Fruit fly (Drosophila melanogaster) whole organism, embryonic: ENCODE results near the gene LysRS.

Experiments used
- Abd-B ChIP-seq: fragments of 200-800 bp; sonication (Bioruptor generic); optimal IDR thresholded peaks from 2 replicates; lab custom pipeline; 2018; ENCODE audit warnings: missing biosample characterization, mild to moderate bottlenecking, missing genetic modification characterization, moderate library complexity
- Ada2b ChIP-seq: fragments of 200-800 bp; sonication (Bioruptor generic); IDR thresholded peaks from 2 replicates; pipeline ENCODE4 v1.3.6; 2022; ENCODE audit warnings: missing biosample characterization, missing genetic modification characterization
- C15 ChIP-seq: fragments of 200-800 bp; sonication (Bioruptor generic); IDR thresholded peaks from 3 replicates; pipeline ENCODE4 v1.3.6; 2022; ENCODE audit warnings: missing biosample characterization, missing genetic modification characterization
- CG10209 ChIP-seq: fragments of 200-800 bp; sonication (Bioruptor generic); optimal IDR thresholded peaks from 3 replicates; lab custom pipeline; 2017; ENCODE audit warnings: missing biosample characterization, mild to moderate bottlenecking, missing genetic modification characterization, missing genetic modification reagents
- CG11247 ChIP-seq: fragments of 200-800 bp; sonication (Bioruptor generic); IDR thresholded peaks from 2 replicates; pipeline ENCODE4 v1.3.6; 2022; ENCODE audit warnings: missing biosample characterization, missing genetic modification characterization
- CG11504 ChIP-seq: fragments of 200-800 bp; sonication (Bioruptor generic); optimal IDR thresholded peaks from 3 replicates; lab custom pipeline; 2019; ENCODE audit warnings: missing biosample characterization, mild to moderate bottlenecking, missing genetic modification characterization, moderate library complexity
- CG11723 ChIP-seq: fragments of 200-800 bp; sonication (Bioruptor generic); optimal IDR thresholded peaks from 2 replicates; lab custom pipeline; 2017; ENCODE audit warnings: missing biosample characterization, mild to moderate bottlenecking, missing genetic modification characterization
- CG12219 ChIP-seq: fragments of 200-800 bp; sonication (Bioruptor generic); optimal IDR thresholded peaks from 3 replicates; lab custom pipeline; 2018; ENCODE audit warnings: missing biosample characterization, mild to moderate bottlenecking, missing genetic modification characterization
- CG12391 ChIP-seq: fragments of 200-800 bp; sonication (Bioruptor generic); optimal IDR thresholded peaks from 3 replicates; lab custom pipeline; 2018; ENCODE audit warnings: missing biosample characterization, mild to moderate bottlenecking, missing genetic modification characterization, moderate library complexity
- CG13296 ChIP-seq: fragments of 200-800 bp; sonication (Bioruptor generic); optimal IDR thresholded peaks from 3 replicates; lab custom pipeline; 2018; ENCODE audit warnings: missing biosample characterization, mild to moderate bottlenecking, missing genetic modification characterization
- CG13424 ChIP-seq: fragments of 200-800 bp; sonication (Bioruptor generic); optimal IDR thresholded peaks from 2 replicates; lab custom pipeline; 2019; ENCODE audit warnings: missing biosample characterization, mild to moderate bottlenecking, missing genetic modification characterization, moderate library complexity
- CG14014 ChIP-seq: fragments of 200-800 bp; sonication (Bioruptor generic); IDR thresholded peaks from 2 replicates; pipeline ENCODE4 v1.3.6; 2022; ENCODE audit warnings: missing biosample characterization, missing genetic modification characterization
- CG14860 ChIP-seq: fragments of 200-800 bp; sonication (Bioruptor generic); IDR thresholded peaks from 3 replicates; pipeline ENCODE4 v1.3.6; 2022; ENCODE audit warnings: missing biosample characterization, missing genetic modification characterization; ENCODE audit not compliant: partially characterized antibody
- CG15514 ChIP-seq: fragments of 200-800 bp; sonication (Bioruptor generic); optimal IDR thresholded peaks from 3 replicates; lab custom pipeline; 2017; ENCODE audit warnings: missing biosample characterization, missing genetic modification characterization, mild to moderate bottlenecking, moderate library complexity, missing genetic modification reagents
- CG17829 ChIP-seq: fragments of 200-800 bp; optimal IDR thresholded peaks from 2 replicates; lab custom pipeline; 2019; ENCODE audit warnings: missing biosample characterization, mild to moderate bottlenecking, missing genetic modification characterization, moderate library complexity
- CG18262 ChIP-seq: fragments of 200-800 bp; optimal IDR thresholded peaks from 3 replicates; lab custom pipeline; 2019; ENCODE audit warnings: missing biosample characterization, mild to moderate bottlenecking, missing genetic modification characterization, moderate library complexity
- CG18476 ChIP-seq: fragments of 200-800 bp; sonication (Bioruptor generic); optimal IDR thresholded peaks from 2 replicates; lab custom pipeline; 2016; ENCODE audit warnings: missing biosample characterization, mild to moderate bottlenecking, missing genetic modification characterization
- CG18764 ChIP-seq: fragments of 200-800 bp; sonication (Bioruptor generic); optimal IDR thresholded peaks from 3 replicates; lab custom pipeline; 2016; ENCODE audit warnings: missing biosample characterization, missing genetic modification characterization
- CG30403 ChIP-seq: fragments of 200-800 bp; sonication (Bioruptor generic); optimal IDR thresholded peaks from 3 replicates; lab custom pipeline; 2016; ENCODE audit warnings: missing biosample characterization, missing genetic modification characterization
- CG31224 ChIP-seq: fragments of 200-800 bp; sonication (Bioruptor generic); IDR thresholded peaks from 2 replicates; pipeline ENCODE4 v1.3.6; 2022; ENCODE audit warnings: missing biosample characterization, missing genetic modification characterization
- CG32767 ChIP-seq: fragments of 200-800 bp; sonication (Bioruptor generic); IDR thresholded peaks from 2 replicates; pipeline ENCODE4 v1.3.6; 2022; ENCODE audit warnings: missing biosample characterization, missing genetic modification characterization
- CG3281 ChIP-seq: fragments of 200-800 bp; sonication (Bioruptor generic); optimal IDR thresholded peaks from 3 replicates; lab custom pipeline; 2017; ENCODE audit warnings: missing biosample characterization, mild to moderate bottlenecking, missing genetic modification characterization
- CG34376 ChIP-seq: fragments of 200-800 bp; sonication (Bioruptor generic); optimal IDR thresholded peaks from 2 replicates; lab custom pipeline; 2018; ENCODE audit warnings: missing biosample characterization, mild to moderate bottlenecking, missing genetic modification characterization
- CG3838 ChIP-seq: fragments of 200-800 bp; sonication (Bioruptor generic); optimal IDR thresholded peaks from 3 replicates; lab custom pipeline; 2016; ENCODE audit warnings: missing biosample characterization, missing genetic modification characterization
- CG3847 ChIP-seq: fragments of 200-800 bp; sonication (Bioruptor generic); IDR thresholded peaks from 2 replicates; pipeline ENCODE4 v1.3.6; 2022; ENCODE audit warnings: missing biosample characterization, missing genetic modification characterization
- CG4360 ChIP-seq: fragments of 200-800 bp; sonication (Bioruptor generic); IDR thresholded peaks from 2 replicates; pipeline ENCODE4 v1.3.6; 2022; ENCODE audit warnings: missing biosample characterization, missing genetic modification characterization
- CG4707 ChIP-seq: fragments of 200-800 bp; sonication (Bioruptor generic); optimal IDR thresholded peaks from 2 replicates; lab custom pipeline; 2018; ENCODE audit warnings: missing biosample characterization, mild to moderate bottlenecking, missing genetic modification characterization, moderate library complexity
- CG5180 ChIP-seq: fragments of 200-800 bp; sonication (Bioruptor generic); optimal IDR thresholded peaks from 3 replicates; lab custom pipeline; 2017; ENCODE audit warnings: missing biosample characterization, missing genetic modification characterization, mild to moderate bottlenecking, moderate library complexity, missing genetic modification reagents
- CG5953 ChIP-seq: fragments of 200-800 bp; sonication (Bioruptor generic); IDR thresholded peaks from 2 replicates; pipeline ENCODE4 v1.3.6; 2022; ENCODE audit warnings: missing biosample characterization, missing genetic modification characterization
- CG7357 ChIP-seq: fragments of 200-800 bp; sonication (Bioruptor generic); IDR thresholded peaks from 3 replicates; pipeline ENCODE4 v1.3.6; 2022; ENCODE audit warnings: missing biosample characterization, missing genetic modification characterization
- CG7928 ChIP-seq: fragments of 200-800 bp; sonication (Bioruptor generic); optimal IDR thresholded peaks from 2 replicates; lab custom pipeline; 2017; ENCODE audit warnings: missing biosample characterization, mild to moderate bottlenecking, missing genetic modification characterization
- CG7963 ChIP-seq: fragments of 200-800 bp; sonication (Bioruptor generic); IDR thresholded peaks from 3 replicates; pipeline ENCODE4 v1.3.6; 2022; ENCODE audit warnings: missing biosample characterization, missing genetic modification characterization; ENCODE audit not compliant: partially characterized antibody
- D19B ChIP-seq: fragments of 200-800 bp; sonication (Bioruptor generic); optimal IDR thresholded peaks from 2 replicates; lab custom pipeline; 2017; ENCODE audit warnings: missing biosample characterization, mild to moderate bottlenecking, missing genetic modification characterization
- Doc2 ChIP-seq: fragments of 200-800 bp; sonication (Bioruptor generic); IDR thresholded peaks from 2 replicates; pipeline ENCODE4 v1.3.6; 2022; ENCODE audit warnings: missing biosample characterization, missing genetic modification characterization
- HLH3B ChIP-seq: fragments of 200-800 bp; sonication (Bioruptor generic); IDR thresholded peaks from 2 replicates; pipeline ENCODE4 v1.3.6; 2022; ENCODE audit warnings: missing biosample characterization, missing genetic modification characterization
- Hand ChIP-seq: fragments of 200-800 bp; sonication (Bioruptor generic); optimal IDR thresholded peaks from 2 replicates; lab custom pipeline; 2017; ENCODE audit warnings: mild to moderate bottlenecking, missing biosample characterization, missing genetic modification reagents, missing genetic modification characterization
- Mad ChIP-seq: fragments of 200-800 bp; sonication (Bioruptor generic); optimal IDR thresholded peaks from 2 replicates; lab custom pipeline; 2016; ENCODE audit warnings: missing biosample characterization, missing genetic modification characterization
- Med ChIP-seq: fragments of 200-800 bp; sonication (Bioruptor generic); peaks from one replicate; lab custom pipeline; 2016; ENCODE audit warnings: missing biosample characterization, missing genetic modification characterization, mild to moderate bottlenecking, inconsistent platforms, moderate library complexity
- Spps ChIP-seq: fragments of 200-800 bp; sonication (Bioruptor generic); optimal IDR thresholded peaks from 2 replicates; lab custom pipeline; 2018; ENCODE audit warnings: missing biosample characterization, mild to moderate bottlenecking, missing genetic modification characterization
- aop ChIP-seq: fragments of 200-800 bp; sonication (Bioruptor generic); IDR thresholded peaks from 2 replicates; pipeline ENCODE4 v1.3.6; 2022; ENCODE audit warnings: missing biosample characterization, missing genetic modification characterization
- ase ChIP-seq: fragments of 200-800 bp; sonication (Bioruptor generic); IDR thresholded peaks from 3 replicates; pipeline ENCODE4 v1.3.6; 2022; ENCODE audit warnings: missing biosample characterization, missing genetic modification characterization
- cg ChIP-seq: fragments of 200-800 bp; sonication (Bioruptor generic); optimal IDR thresholded peaks from 3 replicates; lab custom pipeline; 2019; ENCODE audit warnings: missing biosample characterization, mild to moderate bottlenecking, missing genetic modification characterization, moderate library complexity
- chn ChIP-seq: fragments of 200-800 bp; sonication (Bioruptor generic); optimal IDR thresholded peaks from 2 replicates; lab custom pipeline; 2016; ENCODE audit warnings: missing biosample characterization, missing genetic modification characterization
- fd3F ChIP-seq: fragments of 200-800 bp; sonication (Bioruptor generic); optimal IDR thresholded peaks from 2 replicates; lab custom pipeline; 2018; ENCODE audit warnings: missing biosample characterization, mild to moderate bottlenecking, missing genetic modification characterization, moderate library complexity
- lbe ChIP-seq: fragments of 200-800 bp; sonication (Bioruptor generic); optimal IDR thresholded peaks from 2 replicates; lab custom pipeline; 2016; ENCODE audit warnings: missing biosample characterization, mild to moderate bottlenecking, missing genetic modification characterization
- pan ChIP-seq, 4 experiments: fragments of >200 bp in 3 of 4; fragments of 200-800 bp in 1 of 4; sonication (Bioruptor generic) in 1 of 4; optimal IDR thresholded peaks in 3 of 4; IDR thresholded peaks in 1 of 4; 2 replicates each; pipeline versions ENCODE4 v1.3.6 to Lab custom; 2017 to 2022; ENCODE audit warnings: missing biosample characterization in 2 of 4, missing genetic modification characterization in 2 of 4, mixed read lengths in 1 of 4
- run ChIP-seq: fragments of 200-800 bp; sonication (Bioruptor generic); optimal IDR thresholded peaks from 3 replicates; lab custom pipeline; 2018; ENCODE audit warnings: missing biosample characterization, mild to moderate bottlenecking, missing genetic modification characterization
- seq ChIP-seq: fragments of 200-800 bp; sonication (Bioruptor generic); IDR thresholded peaks from 2 replicates; pipeline ENCODE4 v1.3.6; 2022; ENCODE audit warnings: missing biosample characterization, missing genetic modification characterization
- ssp ChIP-seq: fragments of 200-800 bp; sonication (Bioruptor generic); IDR thresholded peaks from 2 replicates; pipeline ENCODE4 v1.3.6; 2022; ENCODE audit warnings: missing biosample characterization, missing genetic modification characterization
- zen ChIP-seq: fragments of 200-800 bp; sonication (Bioruptor generic); optimal IDR thresholded peaks from 3 replicates; lab custom pipeline; 2018; ENCODE audit warnings: missing biosample characterization, mild to moderate bottlenecking, missing genetic modification characterization, moderate library complexity

LysRS gene

dm6 chrX:9589928-9590327 is 18.8 kb downstream of the LysRS start (continued):
- TF ChIP-seq CG13424 (tag; lab: Kevin White, UChicago) (peak; percentile 64), CG7928 (no peak), CG17829 (peak; percentile 26), Doc2 (GFP tag; lab: Robert Waterston, UW) (no peak), CG4707 (GFP tag; lab: Kevin White, UChicago) (peak; percentile 5), CG7963 (GFP tag; lab: Robert Waterston, UW) (no peak), CG13296 (GFP tag; lab: Kevin White, UChicago) (peak; percentile 52), Mad (GFP tag; lab: Kevin White, UChicago) (no peak), CG5180 (GFP tag; lab: Kevin White, UChicago) (peak; percentile 4), CG31224 (GFP tag; lab: Robert Waterston, UW) (no peak), CG3847 (GFP tag; lab: Robert Waterston, UW) (peak; percentile 48), fd3F (peak; percentile 37), CG5953 (GFP tag; lab: Robert Waterston, UW) (no peak), seq (GFP tag; lab: Robert Waterston, UW) (peak; percentile 44; the same call in 1 of the 2 replicates), Med (GFP tag; lab: Kevin White, UChicago) (peak; percentile 25), CG12391 (tag; lab: Kevin White, UChicago) (peak; percentile 44), CG11247 (no peak), pan (optimal IDR thresholded peaks at IDR 0.05; lab: Kevin White, UChicago) (no peak), pan (GFP tag; optimal IDR thresholded peaks at IDR 0.05 in 1 of 2, IDR thresholded peaks at IDR 0.05 in 1 of 2) (peak in 1 of 2 experiments; percentile 57), D19B (GFP tag; lab: Kevin White, UChicago) (peak; percentile 39), CG11723 (GFP tag; lab: Kevin White, UChicago) (peak; percentile 36), CG30403 (GFP tag; lab: Kevin White, UChicago) (peak; percentile 57), CG7357 (0 out of 3 replicates have a peak, but pooled peaks have one; percentile 21), zen (tag; lab: Kevin White, UChicago) (no peak), CG18476 (GFP tag; lab: Kevin White, UChicago) (no peak), CG3838 (GFP tag; lab: Kevin White, UChicago) (no peak), ase (GFP tag; lab: Robert Waterston, UW) (0 out of 3 replicates have a peak, but pooled peaks have one; percentile 21), CG11504 (peak; percentile 77), Ada2b (GFP tag; lab: Robert Waterston, UW) (peak; percentile 29; the same call in 1 of the 2 replicates), CG12219 (GFP tag; lab: Kevin White, UChicago) (peak; percentile 51), cg (no peak), ssp (no peak), C15 (no peak), CG10209 (peak; percentile 58), CG4360 (GFP tag; lab: Robert Waterston, UW) (no peak), CG32767 (no peak), lbe (GFP tag; lab: Kevin White, UChicago) (peak; percentile 31), Hand (GFP tag; lab: Kevin White, UChicago) (peak; percentile 0), CG15514 (GFP tag; lab: Kevin White, UChicago) (peak; percentile 30), run (tag; lab: Kevin White, UChicago) (no peak), CG14860 (no peak), aop (GFP tag; lab: Robert Waterston, UW) (no peak), CG18764 (no peak), HLH3B (GFP tag; lab: Robert Waterston, UW) (no peak), CG18262 (tag; lab: Kevin White, UChicago) (peak; percentile 44), CG3281 (GFP tag; lab: Kevin White, UChicago) (peak; percentile 56), CG14014 (GFP tag; lab: Robert Waterston, UW) (no peak), Abd-B (peak; percentile 31), Spps (tag; lab: Kevin White, UChicago) (no peak), chn (peak; percentile 10), CG34376 (GFP tag; lab: Kevin White, UChicago) (peak; percentile 8)
